Worm (Caenorhabditis elegans): ENCODE data around the gene srh-282.

ce11 chrIV:244278-244677, 28.9 kb downstream of the srh-282 start:
- TF ChIP-seq skn-1 (tag; optimal IDR thresholded peaks at IDR 0.05) (no peak), sptf-1 (tag; optimal IDR thresholded peaks at IDR 0.05) (no peak), fkh-4 (tag; optimal IDR thresholded peaks at IDR 0.05; ENCODE audit: borderline replicate concordance) (no peak), ceh-88 (GFP tag; IDR thresholded peaks at IDR 0.05) (no peak), ceh-82 (tag; optimal IDR thresholded peaks at IDR 0.05) (no peak), pag-3 (tag; optimal IDR thresholded peaks at IDR 0.05; ENCODE audit: borderline replicate concordance, insufficient read depth) (no peak), egl-27 (tag; optimal IDR thresholded peaks at IDR 0.05) (no peak), ztf-11 (tag; optimal IDR thresholded peaks at IDR 0.05) (no peak), hpl-2 (GFP tag; optimal IDR thresholded peaks at IDR 0.05) (no peak), nhr-28 (tag; optimal IDR thresholded peaks at IDR 0.05) (no peak)

Data from whole organism, L1 larva.